Fruit fly (Drosophila melanogaster): ENCODE results near the gene CG11837.

CG11837 gene

dm6 chr3R:29075631-29076398 lies 26.5 kb downstream of the CG11837 start (continued):
- TF ChIP-seq cas (GFP tag; IDR thresholded peaks at IDR 0.05), result no peak
- TF ChIP-seq fd64A (GFP tag; optimal IDR thresholded peaks at IDR 0.05), result no peak
- peak; percentile 13 for TF ChIP-seq Hsf (GFP tag; optimal IDR thresholded peaks at IDR 0.05)
- TF ChIP-seq CG7556 (GFP tag; optimal IDR thresholded peaks at IDR 0.05), result peak; percentile 45
- TF ChIP-seq CG9727 (GFP tag; optimal IDR thresholded peaks at IDR 0.05), result peak; percentile 22
- peak; percentile 43 for TF ChIP-seq gem (tag; optimal IDR thresholded peaks at IDR 0.05)
- TF ChIP-seq Rfx (GFP tag; IDR thresholded peaks at IDR 0.05), result peak; percentile 29; the same call in 1 of the 2 replicates

dm6 chr3R:29076609-29077008 lies 27.3 kb downstream of the CG11837 start:
- no peak for TF ChIP-seq MESR4 (GFP tag; optimal IDR thresholded peaks at IDR 0.05)
- TF ChIP-seq CG9876 (GFP tag; optimal IDR thresholded peaks at IDR 0.05), result no peak
- no peak for TF ChIP-seq zen2 (GFP tag; IDR thresholded peaks at IDR 0.05; ENCODE audit: partially characterized antibody)
- TF ChIP-seq z (GFP tag; IDR thresholded peaks at IDR 0.05), result no peak
- TF ChIP-seq zf30C (GFP tag; optimal IDR thresholded peaks at IDR 0.05), result no peak
- TF ChIP-seq Sin3A (optimal IDR thresholded peaks at IDR 0.05), result no peak
- no peak for TF ChIP-seq Optix (GFP tag; IDR thresholded peaks at IDR 0.05)
- TF ChIP-seq HLH4C (GFP tag; IDR thresholded peaks at IDR 0.05; ENCODE audit: partially characterized antibody), result no peak
- no peak for TF ChIP-seq seq (GFP tag; IDR thresholded peaks at IDR 0.05)
- no peak for TF ChIP-seq Nf-YB (GFP tag; optimal IDR thresholded peaks at IDR 0.05)
- no peak for TF ChIP-seq NC2α (GFP tag; optimal IDR thresholded peaks at IDR 0.05)
- TF ChIP-seq sob (GFP tag; IDR thresholded peaks at IDR 0.05), result no peak
- no peak for TF ChIP-seq Aef1 (GFP tag; IDR thresholded peaks at IDR 0.05)
- no peak for TF ChIP-seq lbe (GFP tag; optimal IDR thresholded peaks at IDR 0.05)

dm6 chr3R:29077572-29077971 lies 28.3 kb downstream of the CG11837 start:
- TF ChIP-seq Doc3 (GFP tag; IDR thresholded peaks at IDR 0.05; ENCODE audit: partially characterized antibody) (no peak), CG2678 (tag; optimal IDR thresholded peaks at IDR 0.05) (peak; percentile 22), CG18011 (GFP tag; optimal IDR thresholded peaks at IDR 0.05) (no peak), lilli (GFP tag; optimal IDR thresholded peaks at IDR 0.05) (no peak), CG17568 (GFP tag; optimal IDR thresholded peaks at IDR 0.05) (no peak), CG7963 (GFP tag; IDR thresholded peaks at IDR 0.05; ENCODE audit: partially characterized antibody) (no peak), crp (GFP tag; optimal IDR thresholded peaks at IDR 0.05) (no peak), CG32767 (GFP tag; IDR thresholded peaks at IDR 0.05) (no peak), Meics (GFP tag; optimal IDR thresholded peaks at IDR 0.05) (peak; percentile 26), psq (GFP tag; optimal IDR thresholded peaks at IDR 0.05) (no peak), CG2712 (tag; optimal IDR thresholded peaks at IDR 0.05) (no peak), Atf-2 (GFP tag; optimal IDR thresholded peaks at IDR 0.05) (no peak), odd (GFP tag; optimal IDR thresholded peaks at IDR 0.05) (no peak), Med (GFP tag) (peak; percentile 46), usp (GFP tag; optimal IDR thresholded peaks at IDR 0.05) (no peak), CG17612 (GFP tag; IDR thresholded peaks at IDR 0.05) (no peak), tin (GFP tag; optimal IDR thresholded peaks at IDR 0.05) (no peak), corto (GFP tag; optimal IDR thresholded peaks at IDR 0.05) (no peak), CG32772 (GFP tag; IDR thresholded peaks at IDR 0.05) (no peak), gro (GFP tag; optimal IDR thresholded peaks at IDR 0.05) (no peak), Fer2 (tag; optimal IDR thresholded peaks at IDR 0.05) (no peak), CG10321 (GFP tag; IDR thresholded peaks at IDR 0.05) (no peak), Six4 (GFP tag; optimal IDR thresholded peaks at IDR 0.05) (no peak), Sry-β (GFP tag; optimal IDR thresholded peaks at IDR 0.05) (no peak), CG1603 (tag; optimal IDR thresholded peaks at IDR 0.05) (peak; percentile 1), Lhr (GFP tag; optimal IDR thresholded peaks at IDR 0.05) (no peak), slbo (GFP tag; IDR thresholded peaks at IDR 0.05) (0 out of 2 replicates have a peak, but pooled peaks have one; percentile 24), salm (tag; optimal IDR thresholded peaks at IDR 0.05) (no peak)

Measured in whole organism, embryonic.